Worm (Caenorhabditis elegans): ENCODE measurements around the gene col-20.
"Not testable (repeated sequence)": the region's sequence is repeated elsewhere in the genome, so short reads cannot be mapped to it uniquely, and the experiment has no call there.

col-20 gene

ce11 chrII:4825133-4825532, 45.5 kb downstream of the col-20 start, which contains the start of the genes C33F10.8 and msp-40:
Gene C33F10.8, minus strand, starts transcription at chrII:4825233.
Gene msp-40, plus strand, starts transcription at chrII:4825414.
- TF ChIP-seq snpc-4 (tag; optimal IDR thresholded peaks at IDR 0.05); fkh-10 (GFP tag; optimal IDR thresholded peaks at IDR 0.05); nhr-23 (tag; optimal IDR thresholded peaks at IDR 0.05): not testable (repeated sequence)

- no peak for TF ChIP-seq sea-2 (GFP tag; optimal IDR thresholded peaks at IDR 0.05)
- no peak for TF ChIP-seq egl-5 (tag; optimal IDR thresholded peaks at IDR 0.05)
- no peak for TF ChIP-seq pha-4 (tag; optimal IDR thresholded peaks at IDR 0.05)
- TF ChIP-seq unc-39 (tag; optimal IDR thresholded peaks at IDR 0.05) = no peak
- TF ChIP-seq unc-62 (GFP tag; optimal IDR thresholded peaks at IDR 0.05) = no peak
- no peak for TF ChIP-seq ztf-11 (tag; optimal IDR thresholded peaks at IDR 0.05)
- TF ChIP-seq nhr-76 (tag; optimal IDR thresholded peaks at IDR 0.05) = no peak
- no peak for TF ChIP-seq nhr-77 (tag; optimal IDR thresholded peaks at IDR 0.05)
- no peak for TF ChIP-seq mdl-1 (tag; optimal IDR thresholded peaks at IDR 0.05)
- TF ChIP-seq hmg-11 (tag; optimal IDR thresholded peaks at IDR 0.05) = no peak
- no peak for TF ChIP-seq snpc-4 (tag; optimal IDR thresholded peaks at IDR 0.05)
- no peak for TF ChIP-seq daf-12 (tag; optimal IDR thresholded peaks at IDR 0.05)
- no peak for TF ChIP-seq eor-1 (tag; optimal IDR thresholded peaks at IDR 0.05)
- TF ChIP-seq aly-2 (tag; optimal IDR thresholded peaks at IDR 0.05) = no peak
Observed at ce11 chrII:4822610-4823009, 48.0 kb downstream of the col-20 start.

- TF ChIP-seq ztf-4 (tag; optimal IDR thresholded peaks at IDR 0.05) (no peak), ztf-11 (tag; optimal IDR thresholded peaks at IDR 0.05) (no peak), nhr-76 (tag; optimal IDR thresholded peaks at IDR 0.05) (no peak), ZK546.5 (tag; optimal IDR thresholded peaks at IDR 0.05) (no peak), elt-3 (tag; optimal IDR thresholded peaks at IDR 0.05) (peak in 1 of 3 experiments; percentile 10), fkh-2 (tag; optimal IDR thresholded peaks at IDR 0.05) (no peak), nhr-43 (tag; optimal IDR thresholded peaks at IDR 0.05; ENCODE audit: poor library complexity, severe bottlenecking) (peak; percentile 16), daf-12 (tag; optimal IDR thresholded peaks at IDR 0.05) (no peak), nhr-25 (tag; optimal IDR thresholded peaks at IDR 0.05) (peak; percentile 43), lin-39 (tag; optimal IDR thresholded peaks at IDR 0.05) (no peak), ceh-9 (tag; optimal IDR thresholded peaks at IDR 0.05) (no peak), nhr-23 (tag; optimal IDR thresholded peaks at IDR 0.05) (peak; percentile 66), fos-1 (tag; optimal IDR thresholded peaks at IDR 0.05) (no peak), nfya-1 (tag; optimal IDR thresholded peaks at IDR 0.05; ENCODE audit: insufficient read depth) (no peak), jun-1 (tag; optimal IDR thresholded peaks at IDR 0.05) (no peak), eor-1 (tag; optimal IDR thresholded peaks at IDR 0.05) (no peak), lsy-12 (tag; optimal IDR thresholded peaks at IDR 0.05) (no peak), hmg-11 (tag; optimal IDR thresholded peaks at IDR 0.05) (no peak)
Observed at ce11 chrII:4821739-4822138, 48.9 kb downstream of the col-20 start, which contains the start of gene lact-5. Gene lact-5, minus strand, starts transcription at chrII:4821739.

Measured in whole organism, L3 larva.